Worm (Caenorhabditis elegans): ENCODE results near the gene spe-26.

DNA sequence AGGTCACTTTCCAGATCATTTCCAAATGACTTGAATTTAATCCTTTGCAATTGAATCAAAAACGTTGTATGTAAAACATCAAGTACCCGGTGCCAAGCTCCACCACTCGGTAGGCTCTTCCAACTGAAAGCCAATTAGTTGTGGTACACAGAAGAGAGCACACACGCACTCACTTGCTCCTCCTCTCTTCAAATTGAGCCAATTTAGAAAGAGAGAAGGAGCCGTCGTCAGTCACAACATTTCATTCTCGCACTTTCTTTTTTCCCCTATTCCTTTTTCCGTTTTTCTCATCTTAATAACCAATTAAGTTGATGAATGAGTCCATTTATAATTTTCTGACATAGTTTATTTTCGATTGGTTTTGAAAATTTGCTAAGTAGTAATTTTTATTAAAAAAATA is 6.5 kb upstream of the spe-26 start:
- TF ChIP-seq pax-1 (tag; optimal IDR thresholded peaks at IDR 0.05) (no peak), F13H6.1 (tag; optimal IDR thresholded peaks at IDR 0.05) (no peak), unc-55 (GFP tag; optimal IDR thresholded peaks at IDR 0.05) (no peak), elt-2 (tag; optimal IDR thresholded peaks at IDR 0.05) (no peak), nfya-1 (tag; optimal IDR thresholded peaks at IDR 0.05) (peak; percentile 0), hlh-8 (tag; optimal IDR thresholded peaks at IDR 0.05) (no peak), mec-3 (tag; optimal IDR thresholded peaks at IDR 0.05; ENCODE audit: borderline replicate concordance) (no peak), ttx-3 (tag; optimal IDR thresholded peaks at IDR 0.05) (no peak), fkh-6 (tag; optimal IDR thresholded peaks at IDR 0.05) (no peak), ceh-31 (tag; optimal IDR thresholded peaks at IDR 0.05) (peak; percentile 14)

All from whole organism, late embryonic.